Fruit fly (Drosophila melanogaster): Measurements from ENCODE around the gene CG14629.

Gene CG14629

dm6 chrX:1080715-1081114, 29.4 kb downstream of the CG14629 start:
- TF ChIP-seq CG13204 (GFP tag; optimal IDR thresholded peaks at IDR 0.05) (no peak), EcR (GFP tag; optimal IDR thresholded peaks at IDR 0.05) (no peak), CG8159 (tag; optimal IDR thresholded peaks at IDR 0.05) (peak; percentile 27), Pif1B (GFP tag; optimal IDR thresholded peaks at IDR 0.05) (peak; percentile 49), CG17806 (tag; optimal IDR thresholded peaks at IDR 0.05) (peak; percentile 37), CG8301 (tag; optimal IDR thresholded peaks at IDR 0.05) (peak; percentile 45), rn (GFP tag; IDR thresholded peaks at IDR 0.05) (no peak), CG9948 (tag; optimal IDR thresholded peaks at IDR 0.05) (peak; percentile 41), D1 (tag; optimal IDR thresholded peaks at IDR 0.05) (no peak), CG34367 (tag; optimal IDR thresholded peaks at IDR 0.05) (peak; percentile 7), CG15710 (tag; optimal IDR thresholded peaks at IDR 0.05) (peak; percentile 44), CG10348 (GFP tag; IDR thresholded peaks at IDR 0.05) (no peak), Pif1A (GFP tag; optimal IDR thresholded peaks at IDR 0.05) (peak; percentile 43), CG4496 (GFP tag; IDR thresholded peaks at IDR 0.05) (0 out of 3 replicates have a peak, but pooled peaks have one; percentile 47), gl (tag; optimal IDR thresholded peaks at IDR 0.05) (no peak), CG12605 (GFP tag; IDR thresholded peaks at IDR 0.05) (no peak), CG32121 (GFP tag; IDR thresholded peaks at IDR 0.05) (0 out of 2 replicates have a peak, but pooled peaks have one; percentile 41), fd96Ca (GFP tag; IDR thresholded peaks at IDR 0.05) (no peak), Ets98B (GFP tag; IDR thresholded peaks at IDR 0.05) (no peak), CG14655 (GFP tag; optimal IDR thresholded peaks at IDR 0.05) (peak; percentile 70)

dm6 chrX:1082417-1082816, 31.1 kb downstream of the CG14629 start:
- TF ChIP-seq rn (GFP tag; IDR thresholded peaks at IDR 0.05) = no peak
- TF ChIP-seq CG4496 (GFP tag; IDR thresholded peaks at IDR 0.05) = no peak
- TF ChIP-seq EcR (GFP tag; optimal IDR thresholded peaks at IDR 0.05) = no peak
- no peak for TF ChIP-seq CG12605 (GFP tag; IDR thresholded peaks at IDR 0.05)
- TF ChIP-seq CG8301 (tag; optimal IDR thresholded peaks at IDR 0.05) = no peak
- TF ChIP-seq Ets98B (GFP tag; IDR thresholded peaks at IDR 0.05) = no peak

dm6 chrX:1083123-1083522, 31.8 kb downstream of the CG14629 start:
- TF ChIP-seq Snoo (tag; optimal IDR thresholded peaks at IDR 0.05) (peak; percentile 32), CG32121 (GFP tag; IDR thresholded peaks at IDR 0.05) (peak; percentile 83), CG10348 (GFP tag; IDR thresholded peaks at IDR 0.05) (no peak), fd96Ca (GFP tag; IDR thresholded peaks at IDR 0.05) (peak; percentile 94), Pif1A (GFP tag; optimal IDR thresholded peaks at IDR 0.05) (peak; percentile 79), Ets98B (GFP tag; IDR thresholded peaks at IDR 0.05) (peak; percentile 90), CG8301 (tag; optimal IDR thresholded peaks at IDR 0.05) (peak; percentile 84), CG4496 (GFP tag; IDR thresholded peaks at IDR 0.05) (peak; percentile 93), CG34367 (tag; optimal IDR thresholded peaks at IDR 0.05) (peak; percentile 46), CG17806 (tag; optimal IDR thresholded peaks at IDR 0.05) (peak; percentile 64), CG14655 (GFP tag; optimal IDR thresholded peaks at IDR 0.05) (peak; percentile 86), CG8159 (tag; optimal IDR thresholded peaks at IDR 0.05) (peak; percentile 52), D1 (tag; optimal IDR thresholded peaks at IDR 0.05) (no peak), rn (GFP tag; IDR thresholded peaks at IDR 0.05) (peak; percentile 60; the same call in 1 of the 2 replicates), gl (tag; optimal IDR thresholded peaks at IDR 0.05) (peak; percentile 27), Pif1B (GFP tag; optimal IDR thresholded peaks at IDR 0.05) (peak; percentile 72), CG15710 (tag; optimal IDR thresholded peaks at IDR 0.05) (peak; percentile 50), EcR (GFP tag; optimal IDR thresholded peaks at IDR 0.05) (no peak), CG13204 (GFP tag; optimal IDR thresholded peaks at IDR 0.05) (no peak), CG12605 (GFP tag; IDR thresholded peaks at IDR 0.05) (peak; percentile 74), CG9948 (tag; optimal IDR thresholded peaks at IDR 0.05) (peak; percentile 51)

- TF ChIP-seq CG4496 (GFP tag; IDR thresholded peaks at IDR 0.05) = 0 out of 3 replicates have a peak, but pooled peaks have one; percentile 21
- 0 out of 3 replicates have a peak, but pooled peaks have one; percentile 54 for TF ChIP-seq fd96Ca (GFP tag; IDR thresholded peaks at IDR 0.05)
- no peak for TF ChIP-seq CG12605 (GFP tag; IDR thresholded peaks at IDR 0.05)
- TF ChIP-seq Pif1A (GFP tag; optimal IDR thresholded peaks at IDR 0.05) = peak; percentile 10
- peak; percentile 51 for TF ChIP-seq CG14655 (GFP tag; optimal IDR thresholded peaks at IDR 0.05)
- TF ChIP-seq CG32121 (GFP tag; IDR thresholded peaks at IDR 0.05) = 0 out of 2 replicates have a peak, but pooled peaks have one; percentile 35
- TF ChIP-seq CG17806 (tag; optimal IDR thresholded peaks at IDR 0.05) = peak; percentile 2
- no peak for TF ChIP-seq CG9948 (tag; optimal IDR thresholded peaks at IDR 0.05)
- peak; percentile 22 for TF ChIP-seq CG15710 (tag; optimal IDR thresholded peaks at IDR 0.05)
- no peak for TF ChIP-seq Pif1B (GFP tag; optimal IDR thresholded peaks at IDR 0.05)
- TF ChIP-seq CG34367 (tag; optimal IDR thresholded peaks at IDR 0.05) = no peak
- no peak for TF ChIP-seq Snoo (tag; optimal IDR thresholded peaks at IDR 0.05)
- no peak for TF ChIP-seq D1 (tag; optimal IDR thresholded peaks at IDR 0.05)
- TF ChIP-seq CG8159 (tag; optimal IDR thresholded peaks at IDR 0.05) = peak; percentile 24
- peak; percentile 27 for TF ChIP-seq CG8301 (tag; optimal IDR thresholded peaks at IDR 0.05)
- no peak for TF ChIP-seq gl (tag; optimal IDR thresholded peaks at IDR 0.05)
- no peak for TF ChIP-seq CG10348 (GFP tag; IDR thresholded peaks at IDR 0.05)
Measured at dm6 chrX:1090408-1090807, 39.1 kb downstream of the CG14629 start.

- no peak for TF ChIP-seq Pif1A (GFP tag; optimal IDR thresholded peaks at IDR 0.05)
- no peak for TF ChIP-seq CG13204 (GFP tag; optimal IDR thresholded peaks at IDR 0.05)
- TF ChIP-seq CG12605 (GFP tag; IDR thresholded peaks at IDR 0.05) = no peak
- no peak for TF ChIP-seq gl (tag; optimal IDR thresholded peaks at IDR 0.05)
- no peak for TF ChIP-seq fd96Ca (GFP tag; IDR thresholded peaks at IDR 0.05)
- no peak for TF ChIP-seq CG34367 (tag; optimal IDR thresholded peaks at IDR 0.05)
- TF ChIP-seq CG8301 (tag; optimal IDR thresholded peaks at IDR 0.05) = no peak
- TF ChIP-seq CG9948 (tag; optimal IDR thresholded peaks at IDR 0.05) = no peak
- TF ChIP-seq Pif1B (GFP tag; optimal IDR thresholded peaks at IDR 0.05) = no peak
- TF ChIP-seq Snoo (tag; optimal IDR thresholded peaks at IDR 0.05) = no peak
- TF ChIP-seq EcR (GFP tag; optimal IDR thresholded peaks at IDR 0.05) = no peak
- TF ChIP-seq rn (GFP tag; IDR thresholded peaks at IDR 0.05) = no peak
- no peak for TF ChIP-seq CG32121 (GFP tag; IDR thresholded peaks at IDR 0.05)
- TF ChIP-seq CG4496 (GFP tag; IDR thresholded peaks at IDR 0.05) = no peak
- TF ChIP-seq CG14655 (GFP tag; optimal IDR thresholded peaks at IDR 0.05) = no peak
- no peak for TF ChIP-seq CG17806 (tag; optimal IDR thresholded peaks at IDR 0.05)
- no peak for TF ChIP-seq CG10348 (GFP tag; IDR thresholded peaks at IDR 0.05)
- TF ChIP-seq Ets98B (GFP tag; IDR thresholded peaks at IDR 0.05) = no peak
- TF ChIP-seq CG8159 (tag; optimal IDR thresholded peaks at IDR 0.05) = no peak
- no peak for TF ChIP-seq CG15710 (tag; optimal IDR thresholded peaks at IDR 0.05)
Measured at dm6 chrX:1094364-1094763, 43.0 kb downstream of the CG14629 start.
